Fruit fly (Drosophila melanogaster) whole organism, embryonic: Measurements from ENCODE around the gene Cdc7.

Source experiments
- Awh ChIP-seq: fragments of 200-800 bp; sonication (Bioruptor generic); IDR thresholded peaks from 2 replicates; pipeline ENCODE4, ENCODE4 v1.3.6; 2022; ENCODE audit warnings: missing biosample characterization, missing genetic modification characterization
- B-H2 ChIP-seq: fragments of 200-800 bp; sonication (Bioruptor generic); optimal IDR thresholded peaks from 2 replicates; lab custom pipeline; 2018; ENCODE audit warnings: missing biosample characterization, mild to moderate bottlenecking, missing genetic modification characterization
- Bgb ChIP-seq: fragments of 200-800 bp; sonication (Bioruptor generic); IDR thresholded peaks from 2 replicates; pipeline ENCODE4 v1.3.6; 2022; ENCODE audit warnings: missing biosample characterization, missing genetic modification characterization; ENCODE audit not compliant: partially characterized antibody
- BtbVII ChIP-seq: fragments of 200-800 bp; sonication (Bioruptor generic); optimal IDR thresholded peaks from 3 replicates; lab custom pipeline; 2017; ENCODE audit warnings: missing biosample characterization, mild to moderate bottlenecking, missing genetic modification characterization
- CG10321 ChIP-seq: fragments of 200-800 bp; sonication (Bioruptor generic); IDR thresholded peaks from 2 replicates; pipeline ENCODE4 v1.3.6; 2022; ENCODE audit warnings: missing biosample characterization, missing genetic modification characterization
- CG10654 ChIP-seq: fragments of 200-800 bp; sonication (Bioruptor generic); optimal IDR thresholded peaks from 2 replicates; lab custom pipeline; 2016; ENCODE audit warnings: missing biosample characterization, missing genetic modification characterization
- CG1233 ChIP-seq: fragments of 200-800 bp; sonication (Bioruptor generic); optimal IDR thresholded peaks from 4 replicates; lab custom pipeline; 2018; ENCODE audit warnings: missing biosample characterization, mild to moderate bottlenecking, missing genetic modification characterization
- CG13894 ChIP-seq: fragments of 200-800 bp; sonication (Bioruptor generic); optimal IDR thresholded peaks from 3 replicates; lab custom pipeline; 2018; ENCODE audit warnings: missing biosample characterization, mild to moderate bottlenecking, missing genetic modification characterization, moderate library complexity
- CG17802 ChIP-seq: fragments of 200-800 bp; sonication (Bioruptor generic); optimal IDR thresholded peaks from 2 replicates; lab custom pipeline; 2018; ENCODE audit warnings: missing biosample characterization, mild to moderate bottlenecking, missing genetic modification characterization, moderate library complexity
- CG18476 ChIP-seq: fragments of 200-800 bp; sonication (Bioruptor generic); optimal IDR thresholded peaks from 2 replicates; lab custom pipeline; 2016; ENCODE audit warnings: missing biosample characterization, mild to moderate bottlenecking, missing genetic modification characterization
- CG43689 ChIP-seq: fragments of 200-800 bp; sonication (Bioruptor generic); IDR thresholded peaks from 2 replicates; pipeline ENCODE4 v1.3.6; 2022; ENCODE audit warnings: missing biosample characterization, missing genetic modification characterization
- CG4730 ChIP-seq: fragments of 200-800 bp; sonication (Bioruptor generic); IDR thresholded peaks from 2 replicates; pipeline ENCODE4 v1.3.6; 2022; ENCODE audit warnings: missing biosample characterization, missing genetic modification characterization
- CG6654 ChIP-seq: fragments of 200-800 bp; sonication (Bioruptor generic); optimal IDR thresholded peaks from 2 replicates; lab custom pipeline; 2017; ENCODE audit warnings: missing biosample characterization, mild to moderate bottlenecking, missing genetic modification characterization
- CG9437 ChIP-seq: fragments of 200-800 bp; sonication (Bioruptor generic); optimal IDR thresholded peaks from 2 replicates; lab custom pipeline; 2018; ENCODE audit warnings: missing biosample characterization, mild to moderate bottlenecking, missing genetic modification characterization
- Camta ChIP-seq: fragments of 200-800 bp; sonication (Bioruptor generic); optimal IDR thresholded peaks from 2 replicates; lab custom pipeline; 2016; ENCODE audit warnings: missing biosample characterization, missing genetic modification characterization
- Deaf1 ChIP-seq: fragments of 200-800 bp; optimal IDR thresholded peaks from 3 replicates; lab custom pipeline; 2019; ENCODE audit warnings: missing biosample characterization, mild to moderate bottlenecking, missing genetic modification characterization, moderate library complexity
- ERR ChIP-seq: fragments of 200-800 bp; sonication (Bioruptor generic); optimal IDR thresholded peaks from 2 replicates; lab custom pipeline; 2016; ENCODE audit warnings: missing biosample characterization, missing genetic modification characterization
- Eip74EF ChIP-seq, 2 experiments: fragments of 200-800 bp in 1 of 2; fragments of >200 bp in 1 of 2; sonication (Bioruptor generic) in 1 of 2; optimal IDR thresholded peaks; 2 replicates each; lab custom pipeline; 2017 to 2019; ENCODE audit warnings: missing biosample characterization in 2 of 2, missing genetic modification characterization in 2 of 2, mild to moderate bottlenecking in 1 of 2, moderate library complexity in 1 of 2
- H2.0 ChIP-seq: fragments of 200-800 bp; sonication (Bioruptor generic); IDR thresholded peaks from 2 replicates; pipeline ENCODE4 v1.3.6; 2022; ENCODE audit warnings: missing biosample characterization, missing genetic modification characterization
- HHEX ChIP-seq: fragments of 200-800 bp; sonication (Bioruptor generic); optimal IDR thresholded peaks from 3 replicates; lab custom pipeline; 2017; ENCODE audit warnings: missing biosample characterization, mild to moderate bottlenecking, missing genetic modification characterization, missing genetic modification reagents
- Med ChIP-seq: fragments of 200-800 bp; sonication (Bioruptor generic); peaks from one replicate; lab custom pipeline; 2016; ENCODE audit warnings: missing biosample characterization, missing genetic modification characterization, mild to moderate bottlenecking, inconsistent platforms, moderate library complexity
- NK7.1 ChIP-seq: fragments of 200-800 bp; sonication (Bioruptor generic); optimal IDR thresholded peaks from 3 replicates; lab custom pipeline; 2016; ENCODE audit warnings: missing biosample characterization, missing genetic modification characterization
- Nf-YC ChIP-seq: fragments of 200-800 bp; optimal IDR thresholded peaks from 3 replicates; lab custom pipeline; 2019; ENCODE audit warnings: missing biosample characterization, mild to moderate bottlenecking, missing genetic modification characterization, moderate library complexity
- Pdp1 ChIP-seq, 2 experiments: fragments of 200-800 bp; sonication (Bioruptor generic); optimal IDR thresholded peaks; 3 replicates each; lab custom pipeline; 2016; ENCODE audit warnings: missing biosample characterization in 2 of 2, missing genetic modification characterization in 2 of 2, mild to moderate bottlenecking in 1 of 2, moderate library complexity in 1 of 2
- Poxn ChIP-seq: fragments of 200-800 bp; sonication (Bioruptor generic); IDR thresholded peaks from 2 replicates; pipeline ENCODE4 v1.3.6; 2022; ENCODE audit warnings: missing biosample characterization, missing genetic modification characterization
- Ravus ChIP-seq: fragments of 200-800 bp; sonication (Bioruptor generic); IDR thresholded peaks from 2 replicates; pipeline ENCODE4 v1.3.6; 2022; ENCODE audit warnings: missing biosample characterization, missing genetic modification characterization
- Sox100B ChIP-seq: fragments of 200-800 bp; sonication (Bioruptor generic); optimal IDR thresholded peaks from 3 replicates; lab custom pipeline; 2018; ENCODE audit warnings: missing biosample characterization, mild to moderate bottlenecking, missing genetic modification characterization
- Stat92E ChIP-seq, 3 experiments: fragments of >200 bp in 2 of 3; fragments of 200-800 bp in 1 of 3; sonication (Bioruptor generic) in 1 of 3; optimal IDR thresholded peaks; 2 replicates each; lab custom pipeline; 2017 to 2019; ENCODE audit warnings: missing biosample characterization in 3 of 3, missing genetic modification characterization in 3 of 3, mild to moderate bottlenecking in 1 of 3, moderate library complexity in 1 of 3
- ara ChIP-seq: fragments of 200-800 bp; sonication (Bioruptor generic); IDR thresholded peaks from 2 replicates; pipeline ENCODE4 v1.3.6; 2022; ENCODE audit warnings: missing biosample characterization, missing genetic modification characterization
- az2 ChIP-seq: fragments of 200-800 bp; sonication (Bioruptor generic); optimal IDR thresholded peaks from 3 replicates; lab custom pipeline; 2016; ENCODE audit warnings: missing biosample characterization, missing genetic modification characterization
- chn ChIP-seq: fragments of 200-800 bp; sonication (Bioruptor generic); optimal IDR thresholded peaks from 2 replicates; lab custom pipeline; 2016; ENCODE audit warnings: missing biosample characterization, missing genetic modification characterization
- corto ChIP-seq: fragments of 200-800 bp; sonication (Bioruptor generic); optimal IDR thresholded peaks from 2 replicates; lab custom pipeline; 2016; ENCODE audit warnings: missing biosample characterization, mild to moderate bottlenecking, missing genetic modification characterization, moderate library complexity
- crol ChIP-seq: fragments of 200-800 bp; sonication (Bioruptor generic); IDR thresholded peaks from 2 replicates; pipeline ENCODE4 v1.3.6; 2022; ENCODE audit warnings: missing biosample characterization, missing genetic modification characterization
- cwo ChIP-seq: fragments of 200-800 bp; sonication (Bioruptor generic); optimal IDR thresholded peaks from 3 replicates; lab custom pipeline; 2017; ENCODE audit warnings: missing biosample characterization, missing genetic modification characterization, mild to moderate bottlenecking, moderate library complexity, missing genetic modification reagents
- eve ChIP-seq, 2 experiments: fragments of >200 bp; optimal IDR thresholded peaks; 2 replicates each; lab custom pipeline; 2017; ENCODE audit warnings: missing biosample characterization in 2 of 2, missing genetic modification characterization in 2 of 2
- eyg ChIP-seq: fragments of 200-800 bp; sonication (Bioruptor generic); optimal IDR thresholded peaks from 3 replicates; lab custom pipeline; 2016; ENCODE audit warnings: missing biosample characterization, missing genetic modification characterization
- gro ChIP-seq: fragments of 200-800 bp; sonication (Bioruptor generic); optimal IDR thresholded peaks from 2 replicates; lab custom pipeline; 2016; ENCODE audit warnings: missing biosample characterization, missing genetic modification characterization
- gt ChIP-seq: fragments of 200-800 bp; sonication (Bioruptor generic); IDR thresholded peaks from 2 replicates; pipeline ENCODE4 v1.3.6; 2022; ENCODE audit warnings: missing biosample characterization, missing genetic modification characterization
- lov ChIP-seq, 2 experiments: fragments of 200-800 bp in 1 of 2; fragments of >200 bp in 1 of 2; sonication (Bioruptor generic) in 1 of 2; IDR thresholded peaks in 1 of 2; optimal IDR thresholded peaks in 1 of 2; 2 replicates in 1 of 2; 3 replicates in 1 of 2; pipeline versions ENCODE4 v1.3.6 to Lab custom; 2017 to 2022; ENCODE audit warnings: missing biosample characterization in 1 of 2, missing genetic modification characterization in 1 of 2
- mirr ChIP-seq: fragments of 200-800 bp; sonication (Bioruptor generic); optimal IDR thresholded peaks from 3 replicates; lab custom pipeline; 2018; ENCODE audit warnings: missing biosample characterization, mild to moderate bottlenecking, missing genetic modification characterization
- prd ChIP-seq, 3 experiments: fragments of >200 bp in 2 of 3; fragments of 200-800 bp in 1 of 3; sonication (Bioruptor generic) in 1 of 3; optimal IDR thresholded peaks in 2 of 3; IDR thresholded peaks in 1 of 3; 2 replicates in 2 of 3; 3 replicates in 1 of 3; pipeline versions ENCODE4 v1.3.6 to Lab custom; 2017 to 2022; ENCODE audit warnings: missing biosample characterization in 1 of 3, missing genetic modification characterization in 1 of 3
- sd ChIP-seq: fragments of 200-800 bp; sonication (Bioruptor generic); optimal IDR thresholded peaks from 3 replicates; lab custom pipeline; 2018; ENCODE audit warnings: missing biosample characterization, mild to moderate bottlenecking, missing genetic modification characterization, moderate library complexity
- seq ChIP-seq: fragments of 200-800 bp; sonication (Bioruptor generic); IDR thresholded peaks from 2 replicates; pipeline ENCODE4 v1.3.6; 2022; ENCODE audit warnings: missing biosample characterization, missing genetic modification characterization
- slou ChIP-seq: fragments of 200-800 bp; sonication (Bioruptor generic); optimal IDR thresholded peaks from 3 replicates; lab custom pipeline; 2016; ENCODE audit warnings: missing biosample characterization, missing genetic modification characterization
- so ChIP-seq: fragments of 200-800 bp; sonication (Bioruptor generic); IDR thresholded peaks from 3 replicates; pipeline ENCODE4 v1.3.6; 2022; ENCODE audit warnings: missing biosample characterization, missing genetic modification characterization
- sqz ChIP-seq: fragments of 200-800 bp; sonication (Bioruptor generic); optimal IDR thresholded peaks from 3 replicates; lab custom pipeline; 2018; ENCODE audit warnings: missing biosample characterization, mild to moderate bottlenecking, missing genetic modification characterization
- sug ChIP-seq: fragments of 200-800 bp; optimal IDR thresholded peaks from 2 replicates; lab custom pipeline; 2019; ENCODE audit warnings: missing biosample characterization, mild to moderate bottlenecking, missing genetic modification characterization, moderate library complexity
- toy ChIP-seq: fragments of 200-800 bp; sonication (Bioruptor generic); IDR thresholded peaks from 2 replicates; pipeline ENCODE4 v1.3.6; 2022; ENCODE audit warnings: missing biosample characterization, missing genetic modification characterization
- zfh2 ChIP-seq: fragments of 200-800 bp; sonication (Bioruptor generic); optimal IDR thresholded peaks from 2 replicates; lab custom pipeline; 2016; ENCODE audit warnings: missing biosample characterization, missing genetic modification characterization

Cdc7 gene

DNA sequence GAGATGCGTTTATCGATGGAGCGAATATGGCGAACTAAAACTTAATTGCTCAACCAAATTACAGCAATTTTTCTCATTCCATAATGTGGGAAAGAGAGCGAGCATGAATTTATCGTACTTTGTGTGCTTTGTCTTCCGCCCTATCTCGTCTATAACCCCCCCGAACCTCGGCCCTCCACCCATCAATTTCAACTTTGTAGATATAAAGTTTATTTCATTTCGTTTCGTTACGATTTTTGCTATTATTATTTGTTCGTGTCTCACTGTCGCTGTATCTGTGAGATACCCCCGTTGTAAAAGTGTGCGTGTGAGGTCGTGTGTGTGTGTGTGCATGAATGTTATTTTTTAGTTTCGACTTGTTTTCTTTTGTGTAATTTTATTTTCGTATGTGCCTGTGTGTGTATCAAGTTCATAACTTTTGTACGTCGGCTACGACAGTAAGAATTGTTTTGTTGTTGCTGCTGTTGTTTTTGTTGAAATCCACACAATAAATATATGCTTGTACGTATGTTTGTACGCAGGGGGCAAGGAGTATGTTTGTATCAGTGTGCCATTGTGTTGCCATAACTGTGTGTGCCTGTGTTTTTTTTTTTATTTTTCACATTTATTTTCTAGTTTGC, 54.3 kb downstream of the Cdc7 start (continued):
- TF ChIP-seq CG43689 (no peak), gt (no peak), toy (no peak), mirr (peak; percentile 91), CG6654 (GFP tag; lab: Kevin White, UChicago) (no peak), eve (GFP tag; optimal IDR thresholded peaks at IDR 0.05; lab: Kevin White, UChicago) (peak in 1 of 2 experiments; percentile 82), HHEX (GFP tag; lab: Kevin White, UChicago) (no peak), corto (GFP tag; lab: Kevin White, UChicago) (no peak), sug (tag; lab: Kevin White, UChicago) (peak; percentile 13), Poxn (no peak), seq (no peak), Deaf1 (tag; lab: Kevin White, UChicago) (peak; percentile 16), NK7.1 (no peak), so (GFP tag; lab: Robert Waterston, UW) (no peak), ara (no peak), CG10654 (no peak), H2.0 (GFP tag; lab: Robert Waterston, UW) (no peak), sqz (peak; percentile 31), CG9437 (GFP tag; lab: Kevin White, UChicago) (no peak), Camta (GFP tag; lab: Kevin White, UChicago) (no peak), CG10321 (GFP tag; lab: Robert Waterston, UW) (no peak), Bgb (no peak), CG13894 (no peak), Ravus (no peak), CG18476 (no peak), eyg (GFP tag; lab: Kevin White, UChicago) (no peak), zfh2 (no peak), CG4730 (no peak), Pdp1 (GFP tag; optimal IDR thresholded peaks at IDR 0.05; lab: Kevin White, UChicago) (peak in 1 of 2 experiments; percentile 15), cwo (GFP tag; lab: Kevin White, UChicago) (no peak), B-H2 (GFP tag; lab: Kevin White, UChicago) (peak; percentile 24), Sox100B (GFP tag; lab: Kevin White, UChicago) (no peak), Awh (GFP tag; lab: Robert Waterston, UW) (no peak), CG1233 (GFP tag; lab: Kevin White, UChicago) (no peak), Nf-YC (tag; lab: Kevin White, UChicago) (no peak), gro (GFP tag; lab: Kevin White, UChicago) (no peak), Med (GFP tag; lab: Kevin White, UChicago) (peak; percentile 66), ERR (no peak), chn (GFP tag; lab: Kevin White, UChicago) (no peak), CG17802 (no peak), lov (optimal IDR thresholded peaks at IDR 0.05; lab: Kevin White, UChicago) (no peak), lov (GFP tag; IDR thresholded peaks at IDR 0.05; lab: Robert Waterston, UW) (no peak), Stat92E (GFP tag; optimal IDR thresholded peaks at IDR 0.05; lab: Kevin White, UChicago) (no peak), sd (tag; lab: Kevin White, UChicago) (peak; percentile 20), Eip74EF (GFP tag; optimal IDR thresholded peaks at IDR 0.05; lab: Kevin White, UChicago) (no peak), BtbVII (GFP tag; lab: Kevin White, UChicago) (no peak), prd (optimal IDR thresholded peaks at IDR 0.05; lab: Kevin White, UChicago) (no peak), prd (GFP tag; IDR thresholded peaks at IDR 0.05; lab: Robert Waterston, UW) (no peak), crol (peak; percentile 60), slou (GFP tag; lab: Kevin White, UChicago) (no peak), az2 (GFP tag; lab: Kevin White, UChicago) (no peak)
